Worm (Caenorhabditis elegans) whole organism, young adult: Measurements from ENCODE around the gene pps-1.

Experiments used
- B0035.1 ChIP-seq: sonication (generic microtip); optimal IDR thresholded peaks from 2 replicates; lab custom pipeline; 2016; ENCODE audit warnings: missing genetic modification characterization, mild to moderate bottlenecking, missing compliant biosample characterization, missing genotype, missing genetic modification reagents
- F49E8.2 ChIP-seq: sonication (generic microtip); optimal IDR thresholded peaks from 3 replicates; lab custom pipeline; 2017; ENCODE audit warnings: missing genetic modification characterization, mild to moderate bottlenecking, missing compliant biosample characterization, antibody characterized with exemption, moderate library complexity; ENCODE audit not compliant: insufficient read depth
- F52B5.7 ChIP-seq: sonication (generic microtip); optimal IDR thresholded peaks from 2 replicates; lab custom pipeline; 2016; ENCODE audit warnings: mild to moderate bottlenecking, missing genetic modification characterization, missing compliant biosample characterization
- K12H6.12 ChIP-seq: fragments of 200-800 bp; sonication (Bioruptor generic); optimal IDR thresholded peaks from 2 replicates; lab custom pipeline; 2018; ENCODE audit warnings: mild to moderate bottlenecking, missing genetic modification characterization, missing compliant biosample characterization
- Y53G8AR.9 ChIP-seq: fragments of 200-800 bp; sonication (Bioruptor generic); conservative IDR thresholded peaks from 2 replicates; pipeline ENCODE4 v1.3.6; 2022; ENCODE audit warnings: missing genetic modification reagents, missing genetic modification characterization, missing compliant biosample characterization
- bed-1 ChIP-seq: fragments of 200-800 bp; sonication (Bioruptor generic); IDR thresholded peaks from 2 replicates; pipeline ENCODE4 v1.3.6; 2022; ENCODE audit warnings: missing genetic modification reagents, missing genetic modification characterization, missing compliant biosample characterization
- bed-2 ChIP-seq: fragments of 200-800 bp; sonication (Bioruptor generic); IDR thresholded peaks from 2 replicates; pipeline ENCODE4 v1.3.6; 2022; ENCODE audit warnings: missing genetic modification reagents, missing genetic modification characterization, missing compliant biosample characterization
- cebp-1 ChIP-seq, 2 experiments: fragments of 200-800 bp in 1 of 2; sonication (Bioruptor generic) in 1 of 2; sonication (generic microtip) in 1 of 2; IDR thresholded peaks in 1 of 2; optimal IDR thresholded peaks in 1 of 2; 2 replicates each; pipeline versions ENCODE4 v1.3.6 to Lab custom; 2017 to 2022; ENCODE audit warnings: missing compliant biosample characterization in 2 of 2, missing genetic modification characterization in 2 of 2, mild to moderate bottlenecking in 1 of 2, missing genetic modification reagents in 1 of 2, moderate library complexity in 1 of 2
- cebp-2 ChIP-seq: fragments of 200-800 bp; sonication (Bioruptor generic); IDR thresholded peaks from 2 replicates; pipeline ENCODE4 v1.3.6; 2022; ENCODE audit warnings: missing genetic modification characterization, missing compliant biosample characterization
- ceh-58 ChIP-seq: fragments of 200-800 bp; sonication (Bioruptor generic); IDR thresholded peaks from 2 replicates; pipeline ENCODE4 v1.3.6; 2022; ENCODE audit warnings: missing genetic modification characterization, missing compliant biosample characterization
- ceh-79 ChIP-seq: sonication (generic microtip); optimal IDR thresholded peaks from 2 replicates; lab custom pipeline; 2017; ENCODE audit warnings: mild to moderate bottlenecking, missing genetic modification characterization, missing compliant biosample characterization
- ceh-91 ChIP-seq: fragments of 200-800 bp; sonication (Bioruptor generic); IDR thresholded peaks from 2 replicates; pipeline ENCODE4 v1.3.6; 2022; ENCODE audit warnings: missing genetic modification reagents, missing genetic modification characterization, missing compliant biosample characterization
- him-1 ChIP-seq: sonication (generic microtip); optimal IDR thresholded peaks from 2 replicates; lab custom pipeline; 2016; ENCODE audit warnings: missing genotype, missing genetic modification reagents, missing genetic modification characterization, missing compliant biosample characterization
- hmg-1.2 ChIP-seq: fragments of 200-800 bp; sonication (Bioruptor generic); IDR thresholded peaks from 2 replicates; pipeline ENCODE4 v1.3.6; 2022; ENCODE audit warnings: missing genetic modification reagents, missing genetic modification characterization, missing compliant biosample characterization
- lag-1 ChIP-seq: fragments of 200-800 bp; sonication (Bioruptor generic); IDR thresholded peaks from 2 replicates; pipeline ENCODE4 v1.3.6; 2022; ENCODE audit warnings: missing genetic modification reagents, missing genetic modification characterization, missing compliant biosample characterization
- let-607 ChIP-seq, 2 experiments: fragments of 200-800 bp in 1 of 2; sonication (Bioruptor generic) in 1 of 2; sonication (generic microtip) in 1 of 2; optimal IDR thresholded peaks; 2 replicates each; lab custom pipeline; 2016 to 2018; ENCODE audit warnings: mild to moderate bottlenecking in 2 of 2, missing compliant biosample characterization in 2 of 2, missing genetic modification characterization in 2 of 2, moderate library complexity in 2 of 2, missing genotype in 1 of 2
- lin-26 ChIP-seq: fragments of 200-800 bp; sonication (Bioruptor generic); IDR thresholded peaks from 2 replicates; pipeline ENCODE4 v1.3.6; 2022; ENCODE audit warnings: missing genetic modification reagents, missing genetic modification characterization, missing compliant biosample characterization
- lin-35 ChIP-seq, 3 experiments: fragments of 150-350 bp in 2 of 3; sonication (generic microtip) in 1 of 3; optimal IDR thresholded peaks; 2 replicates each; lab custom pipeline; 2014 to 2018; ENCODE audit warnings: missing biosample characterization in 3 of 3, missing genetic modification characterization in 3 of 3, missing genetic modification reagents in 3 of 3
- lsl-1 ChIP-seq: fragments of 200-800 bp; sonication (Bioruptor generic); optimal IDR thresholded peaks from 2 replicates; lab custom pipeline; 2018; ENCODE audit warnings: mild to moderate bottlenecking, missing genetic modification characterization, moderate library complexity, missing compliant biosample characterization
- lsy-27 ChIP-seq: sonication (generic microtip); optimal IDR thresholded peaks from 2 replicates; lab custom pipeline; 2017; ENCODE audit warnings: missing genetic modification characterization, mild to moderate bottlenecking, missing compliant biosample characterization, antibody characterized with exemption, missing genotype, borderline replicate concordance; ENCODE audit not compliant: insufficient read depth
- madf-3 ChIP-seq: fragments of 200-800 bp; sonication (Bioruptor generic); IDR thresholded peaks from 2 replicates; pipeline ENCODE4 v1.3.6; 2022; ENCODE audit warnings: missing genetic modification reagents, missing genetic modification characterization, missing compliant biosample characterization
- madf-6 ChIP-seq: fragments of 200-800 bp; sonication (Bioruptor generic); IDR thresholded peaks from 2 replicates; pipeline ENCODE4 v1.3.6; 2022; ENCODE audit warnings: missing genetic modification reagents, missing genetic modification characterization, missing compliant biosample characterization
- madf-8 ChIP-seq: fragments of 200-800 bp; sonication (Bioruptor generic); conservative IDR thresholded peaks from 2 replicates; pipeline ENCODE4 v1.3.6; 2022; ENCODE audit warnings: missing genetic modification reagents, missing genetic modification characterization, missing compliant biosample characterization
- mcd-1 ChIP-seq: fragments of 200-800 bp; sonication (Bioruptor generic); IDR thresholded peaks from 2 replicates; pipeline ENCODE4 v1.3.6; 2022; ENCODE audit warnings: missing genetic modification reagents, missing genetic modification characterization, missing compliant biosample characterization
- nfyb-1 ChIP-seq: fragments of 200-800 bp; sonication (Bioruptor generic); IDR thresholded peaks from 2 replicates; pipeline ENCODE4 v1.3.6; 2022; ENCODE audit warnings: missing genetic modification reagents, missing genetic modification characterization, missing compliant biosample characterization
- nhr-80 ChIP-seq: sonication (generic microtip); optimal IDR thresholded peaks from 2 replicates; lab custom pipeline; 2016; ENCODE audit warnings: missing genetic modification characterization, missing compliant biosample characterization
- rcor-1 ChIP-seq: fragments of 200-800 bp; sonication (Bioruptor generic); IDR thresholded peaks from 2 replicates; pipeline ENCODE4 v1.3.6; 2022; ENCODE audit warnings: missing genetic modification reagents, missing genetic modification characterization, missing compliant biosample characterization
- sdz-38 ChIP-seq: sonication (generic microtip); optimal IDR thresholded peaks from 2 replicates; lab custom pipeline; 2016; ENCODE audit warnings: missing genotype, missing genetic modification characterization, missing compliant biosample characterization
- snpc-4 ChIP-seq, 5 experiments: fragments of 150-350 bp in 1 of 5; sonication (generic microtip) in 4 of 5; optimal IDR thresholded peaks; 2 replicates each; lab custom pipeline; 2014 to 2018; ENCODE audit warnings: missing genetic modification characterization in 5 of 5, missing biosample characterization in 3 of 5, antibody characterized with exemption in 2 of 5, mild to moderate bottlenecking in 2 of 5, missing compliant biosample characterization in 2 of 5, missing genotype in 2 of 5, moderate library complexity in 2 of 5, missing genetic modification reagents in 1 of 5
- tbp1 ChIP-seq: fragments of 200-800 bp; sonication (Bioruptor generic); optimal IDR thresholded peaks from 2 replicates; lab custom pipeline; 2018; ENCODE audit warnings: mild to moderate bottlenecking, missing genetic modification characterization, missing compliant biosample characterization
- tlf-1 ChIP-seq: fragments of 200-800 bp; sonication (Bioruptor generic); optimal IDR thresholded peaks from 2 replicates; lab custom pipeline; 2018; ENCODE audit warnings: mild to moderate bottlenecking, missing genetic modification characterization, missing compliant biosample characterization
- zim-3 ChIP-seq: sonication (generic microtip); optimal IDR thresholded peaks from 2 replicates; lab custom pipeline; 2017; ENCODE audit warnings: mild to moderate bottlenecking, missing genetic modification characterization, moderate library complexity, missing compliant biosample characterization
- ztf-22 ChIP-seq: fragments of 200-800 bp; sonication (Bioruptor generic); optimal IDR thresholded peaks from 2 replicates; lab custom pipeline; 2018; ENCODE audit warnings: mild to moderate bottlenecking, missing genetic modification characterization, moderate library complexity, missing compliant biosample characterization
- ztf-25 ChIP-seq: fragments of 200-800 bp; sonication (Bioruptor generic); IDR thresholded peaks from 2 replicates; pipeline ENCODE4 v1.3.6; 2022; ENCODE audit warnings: missing genetic modification reagents, missing genetic modification characterization, missing compliant biosample characterization
- ztf-28 ChIP-seq: fragments of 200-800 bp; sonication (Bioruptor generic); IDR thresholded peaks from 2 replicates; pipeline ENCODE4 v1.3.6; 2022; ENCODE audit warnings: missing genetic modification reagents, missing genetic modification characterization, missing compliant biosample characterization
- ztf-3 ChIP-seq: fragments of 200-800 bp; sonication (Bioruptor generic); optimal IDR thresholded peaks from 2 replicates; lab custom pipeline; 2018; ENCODE audit warnings: mild to moderate bottlenecking, missing genetic modification characterization, missing compliant biosample characterization

pps-1 gene

DNA sequence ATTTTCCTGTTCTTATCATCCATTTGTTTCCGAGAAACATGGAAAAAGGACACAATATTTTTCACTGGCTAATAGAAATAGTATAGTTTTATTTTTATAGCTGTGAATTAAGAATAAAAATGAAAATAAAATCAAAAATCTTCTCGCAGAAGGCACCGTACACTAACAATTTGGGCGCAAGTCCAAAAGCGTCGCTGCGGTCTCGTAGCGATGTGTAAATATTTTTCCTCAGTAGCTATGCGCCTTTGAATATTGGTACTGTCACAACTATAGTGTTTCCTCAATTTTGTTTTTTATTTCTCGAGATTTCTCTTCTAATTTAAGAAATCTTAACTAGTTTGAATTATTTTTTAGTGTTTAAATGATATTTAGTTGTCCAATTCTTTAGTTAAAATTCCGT, 4.8 kb upstream of the pps-1 start (continued):
- no peak for TF ChIP-seq bed-2 (GFP tag; lab: Robert Waterston, UW)
- no peak for TF ChIP-seq lsy-27 (tag; lab: Kevin White, UChicago)

DNA sequence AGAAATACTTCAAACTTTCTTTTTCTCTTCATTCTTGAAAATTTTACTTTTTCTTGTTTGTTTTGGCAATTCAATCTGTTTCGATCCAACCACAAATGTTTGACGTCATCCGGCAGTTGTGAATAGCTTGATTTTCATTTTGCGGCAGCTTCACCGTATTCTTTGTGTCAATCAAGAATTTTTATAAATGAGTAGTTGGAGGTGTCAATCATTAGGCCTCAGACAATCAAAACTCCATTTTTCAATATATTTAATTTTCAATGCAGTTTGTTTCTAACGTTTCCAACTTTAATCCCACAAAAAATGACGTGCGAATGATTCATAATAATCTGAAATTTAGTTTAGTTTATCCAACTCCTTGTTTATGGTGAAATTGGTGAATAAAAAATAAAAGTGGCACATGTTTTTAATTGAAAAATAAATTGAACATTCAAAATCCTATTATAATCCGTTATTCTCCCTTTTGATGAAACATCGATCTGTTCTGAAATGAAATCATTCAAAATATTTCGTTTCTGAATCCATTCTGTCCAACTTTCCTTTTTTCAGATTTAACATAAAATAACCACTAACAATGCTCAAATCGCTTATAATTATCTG, 4.2 kb upstream of the pps-1 start, which contains the start of gene ttr-53:
Gene ttr-53 (plus strand): TSS at position 550 of the 600 bp plus-strand sequence.
- no peak for TF ChIP-seq madf-8 (GFP tag; lab: Robert Waterston, UW)
- no peak for TF ChIP-seq F49E8.2 (tag; lab: Kevin White, UChicago)
- no peak for TF ChIP-seq ztf-22 (GFP tag; lab: Kevin White, UChicago)
- no peak for TF ChIP-seq lag-1 (GFP tag; lab: Robert Waterston, UW)
- no peak for TF ChIP-seq sdz-38
- no peak for TF ChIP-seq Y53G8AR.9 (GFP tag; lab: Robert Waterston, UW)
- TF ChIP-seq lin-26 (GFP tag; lab: Robert Waterston, UW), result no peak
- TF ChIP-seq F52B5.7, result no peak
- TF ChIP-seq ceh-79 (tag; lab: Kevin White, UChicago), result no peak
- no peak for TF ChIP-seq ceh-91 (GFP tag; lab: Robert Waterston, UW)
- TF ChIP-seq let-607 (tag; optimal IDR thresholded peaks at IDR 0.05; lab: Kevin White, UChicago), result peak; percentile 87 to 90
- no peak for TF ChIP-seq madf-3
- no peak for TF ChIP-seq tlf-1 (GFP tag; lab: Kevin White, UChicago)
- no peak for TF ChIP-seq ztf-3 (GFP tag; lab: Kevin White, UChicago)
- peak; percentile 6 for TF ChIP-seq nhr-80

DNA sequence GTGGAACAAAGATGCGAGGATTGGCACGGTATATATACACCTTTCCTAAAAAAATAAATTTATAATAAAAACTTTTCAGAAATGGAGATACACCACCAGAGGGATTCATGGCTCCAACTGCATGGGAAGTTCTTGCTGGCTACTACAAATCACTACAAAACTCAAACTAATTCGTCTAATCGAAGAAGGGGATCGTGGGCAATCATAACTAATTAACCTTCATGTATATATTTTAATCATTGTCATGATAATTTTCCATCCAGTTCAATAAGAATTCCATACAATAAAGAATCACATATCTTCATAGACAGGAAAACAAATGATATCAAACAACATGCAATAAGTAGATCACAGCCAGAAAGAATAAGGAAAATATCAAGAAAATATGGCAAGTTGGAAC, 2.3 kb downstream of the pps-1 start:
- TF ChIP-seq him-1, result peak; percentile 93
- no peak for TF ChIP-seq ztf-28 (GFP tag; lab: Robert Waterston, UW)
- no peak for TF ChIP-seq lin-35 (GFP tag; optimal IDR thresholded peaks at IDR 0.05; lab: Kevin White, UChicago)
- peak; percentile 6; the same call in 1 of the 2 replicates for TF ChIP-seq hmg-1.2 (GFP tag; lab: Robert Waterston, UW)
- no peak for TF ChIP-seq mcd-1 (GFP tag; lab: Robert Waterston, UW)
- TF ChIP-seq cebp-2 (GFP tag; lab: Robert Waterston, UW), result no peak
- peak; percentile 27; the same call in 1 of the 2 replicates for TF ChIP-seq madf-6
- TF ChIP-seq snpc-4 (GFP tag; optimal IDR thresholded peaks at IDR 0.05; lab: Kevin White, UChicago), result no peak
- TF ChIP-seq snpc-4 (tag; optimal IDR thresholded peaks at IDR 0.05; lab: Kevin White, UChicago), result peak in 1 of 4 experiments; percentile 0
- no peak for TF ChIP-seq ztf-25
- no peak for TF ChIP-seq nfyb-1 (GFP tag; lab: Robert Waterston, UW)
- no peak for TF ChIP-seq lsl-1 (GFP tag; lab: Kevin White, UChicago)
- no peak for TF ChIP-seq K12H6.12 (tag; lab: Kevin White, UChicago)
- no peak for TF ChIP-seq F52B5.7

DNA sequence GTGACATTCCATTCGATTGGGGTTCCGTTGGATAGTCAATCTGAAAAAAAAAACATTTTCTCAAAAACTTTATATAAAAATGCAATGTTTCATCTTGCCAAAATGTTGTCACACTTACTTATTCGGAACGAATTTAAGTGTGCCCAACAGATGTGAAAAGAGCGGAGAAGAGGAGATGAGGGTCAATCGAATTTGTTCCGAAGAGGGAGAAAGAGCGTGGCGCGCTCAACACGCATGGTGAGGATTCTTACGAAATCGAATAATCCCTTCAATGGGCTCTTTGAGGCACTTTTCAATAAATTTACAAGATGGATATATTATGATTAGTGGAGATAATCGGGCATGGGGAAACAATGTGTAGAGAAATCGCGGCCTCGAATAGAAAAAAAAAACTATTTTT, 9.0 kb downstream of the pps-1 start:
- TF ChIP-seq rcor-1 (GFP tag; lab: Robert Waterston, UW) (no peak), zim-3 (no peak), let-607 (tag; optimal IDR thresholded peaks at IDR 0.05; lab: Kevin White, UChicago) (no peak), B0035.1 (tag; lab: Kevin White, UChicago) (no peak), bed-1 (GFP tag; lab: Robert Waterston, UW) (no peak), tbp1 (GFP tag; lab: Kevin White, UChicago) (no peak), cebp-1 (GFP tag; IDR thresholded peaks at IDR 0.05; lab: Robert Waterston, UW) (no peak), cebp-1 (tag; optimal IDR thresholded peaks at IDR 0.05; lab: Kevin White, UChicago) (peak; percentile 52), ceh-58 (GFP tag; lab: Robert Waterston, UW) (no peak)
